Fruit fly (Drosophila melanogaster) whole organism, prepupa: ENCODE results near the gene CG45067.

ENCODE experiments used
- CG10631 ChIP-seq: fragments of 200-800 bp; sonication (Bioruptor generic); optimal IDR thresholded peaks from 2 replicates; lab custom pipeline; 2016; ENCODE audit warnings: missing biosample characterization, missing genetic modification characterization
- CG8632 ChIP-seq: fragments of 200-800 bp; sonication (Bioruptor generic); optimal IDR thresholded peaks from 3 replicates; lab custom pipeline; 2016; ENCODE audit warnings: missing biosample characterization, missing genetic modification characterization
- Ets96B ChIP-seq: fragments of 200-800 bp; optimal IDR thresholded peaks from 2 replicates; lab custom pipeline; 2019; ENCODE audit warnings: missing biosample characterization, mild to moderate bottlenecking, missing genetic modification characterization, moderate library complexity
- Hr38 ChIP-seq: sonication (Bioruptor generic); optimal IDR thresholded peaks from 2 replicates; lab custom pipeline; 2016; ENCODE audit warnings: missing biosample characterization, missing genetic modification characterization
- salr ChIP-seq, 2 experiments: fragments of 200-800 bp; sonication (Bioruptor generic); optimal IDR thresholded peaks; 3 replicates each; lab custom pipeline; 2016 to 2018; ENCODE audit warnings: missing biosample characterization in 2 of 2, missing genetic modification characterization in 2 of 2, mild to moderate bottlenecking in 1 of 2
- ss ChIP-seq, 2 experiments: fragments of 200-800 bp; sonication (Bioruptor generic); optimal IDR thresholded peaks; 2 replicates in 1 of 2; 3 replicates in 1 of 2; lab custom pipeline; 2017 to 2018; ENCODE audit warnings: mild to moderate bottlenecking in 2 of 2, missing biosample characterization in 2 of 2, missing genetic modification characterization in 2 of 2, moderate library complexity in 1 of 2

DNA sequence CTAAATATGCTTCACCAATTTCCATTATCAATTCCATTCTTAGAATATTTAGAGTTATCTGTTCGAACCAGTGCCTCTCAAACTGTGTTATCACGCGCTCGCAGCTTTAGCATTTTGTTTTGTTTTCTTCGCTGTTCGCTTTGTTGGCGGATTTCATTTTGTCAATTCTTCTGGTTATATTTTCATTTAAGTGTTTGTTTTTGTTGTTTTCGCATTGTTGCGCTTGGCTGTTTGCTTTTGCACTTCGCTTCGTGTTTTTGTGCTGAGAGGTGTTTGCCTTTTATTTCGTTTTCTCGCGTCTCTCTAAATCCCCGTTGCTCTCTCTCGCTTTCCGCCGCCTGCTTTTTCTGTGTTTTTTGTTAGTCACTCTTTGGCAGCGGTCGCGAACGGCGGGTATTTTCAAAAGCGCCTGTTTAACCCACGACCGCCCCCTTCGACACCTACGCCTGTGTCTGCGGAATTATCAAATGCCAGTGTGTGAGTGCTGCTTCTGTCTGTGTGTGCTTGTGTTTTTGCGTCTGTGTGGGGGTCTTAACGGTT lies 36.6 kb downstream of the CG45067 start:
- TF ChIP-seq salr (GFP tag; optimal IDR thresholded peaks at IDR 0.05; lab: Kevin White, UChicago) (peak; percentile 4 to 61), Ets96B (peak; percentile 31), Hr38 (GFP tag; lab: Kevin White, UChicago) (no peak), ss (GFP tag; optimal IDR thresholded peaks at IDR 0.05; lab: Kevin White, UChicago) (peak; percentile 89 to 93), CG10631 (GFP tag; lab: Kevin White, UChicago) (peak; percentile 12), CG8632 (peak; percentile 62)
